Worm (Caenorhabditis elegans) whole organism, midembryonic: ENCODE data around the gene T13C5.9.

Experiments used
- T22C8.4 ChIP-seq: fragments of 200-800 bp; sonication (Bioruptor generic); IDR thresholded peaks from 2 replicates; pipeline ENCODE4 v1.3.6; 2022; ENCODE audit warnings: missing genetic modification characterization, missing compliant biosample characterization
- cog-1 ChIP-seq: sonication (generic microtip); optimal IDR thresholded peaks from 2 replicates; lab custom pipeline; 2016; ENCODE audit warnings: missing genetic modification characterization, missing compliant biosample characterization
- flt-1 ChIP-seq: fragments of 200-800 bp; sonication (Bioruptor generic); IDR thresholded peaks from 2 replicates; pipeline ENCODE4 v1.3.6; 2022; ENCODE audit warnings: missing genetic modification characterization, missing compliant biosample characterization
- klf-2 ChIP-seq: fragments of 200-800 bp; sonication (Bioruptor generic); conservative IDR thresholded peaks from 2 replicates; pipeline ENCODE4 v1.3.6; 2022; ENCODE audit warnings: missing genetic modification reagents, missing genetic modification characterization, missing compliant biosample characterization
- med-1 ChIP-seq: sonication (generic microtip); optimal IDR thresholded peaks from 2 replicates; lab custom pipeline; 2017; ENCODE audit warnings: missing genetic modification characterization, mild to moderate bottlenecking, missing compliant biosample characterization, antibody characterized with exemption, missing genetic modification reagents; ENCODE audit not compliant: insufficient read depth
- ref-1 ChIP-seq: fragments of 200-800 bp; sonication (Bioruptor generic); conservative IDR thresholded peaks from 2 replicates; pipeline ENCODE4 v1.3.6; 2022; ENCODE audit warnings: missing genetic modification reagents, missing genetic modification characterization, missing compliant biosample characterization
- tab-1 ChIP-seq: fragments of 200-800 bp; sonication (Bioruptor generic); IDR thresholded peaks from 2 replicates; pipeline ENCODE4 v1.3.6; 2022; ENCODE audit warnings: missing genetic modification characterization, missing compliant biosample characterization
- ztf-23 ChIP-seq: fragments of 200-800 bp; sonication (Bioruptor generic); IDR thresholded peaks from 2 replicates; pipeline ENCODE4 v1.3.6; 2022; ENCODE audit warnings: missing genetic modification reagents, missing genetic modification characterization, missing compliant biosample characterization
- ztf-29 ChIP-seq: fragments of 200-800 bp; sonication (Bioruptor generic); IDR thresholded peaks from 2 replicates; pipeline ENCODE4 v1.3.6; 2022; ENCODE audit warnings: missing genetic modification reagents, missing genetic modification characterization, missing compliant biosample characterization

Gene T13C5.9

DNA sequence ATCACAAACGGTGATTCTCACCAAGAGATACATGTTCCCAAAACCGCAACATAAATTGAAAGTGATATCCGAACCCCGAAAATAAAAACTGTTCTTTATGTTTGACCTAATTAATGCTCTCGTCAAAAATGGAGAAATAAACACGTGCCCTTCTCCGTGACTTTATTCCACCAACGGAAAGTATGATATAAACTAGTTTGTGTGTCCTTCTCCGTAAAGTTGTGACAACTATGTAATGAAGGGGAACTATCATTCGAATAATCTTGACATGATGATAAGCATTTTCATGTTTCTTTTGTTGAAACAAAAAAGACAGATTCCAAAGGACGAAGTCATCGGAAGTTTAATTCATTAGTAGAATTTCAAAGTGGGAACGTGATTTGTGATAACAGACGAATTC lies 11.5 kb downstream of the T13C5.9 start:
- no peak for TF ChIP-seq med-1 (GFP tag; lab: Kevin White, UChicago)
- TF ChIP-seq klf-2 (GFP tag; lab: Robert Waterston, UW), result no peak
- TF ChIP-seq ztf-29 (GFP tag; lab: Robert Waterston, UW), result no peak
- TF ChIP-seq flt-1, result no peak
- TF ChIP-seq ztf-23 (GFP tag; lab: Robert Waterston, UW), result no peak
- no peak for TF ChIP-seq T22C8.4
- TF ChIP-seq ref-1 (GFP tag; lab: Robert Waterston, UW), result no peak
- no peak for TF ChIP-seq tab-1 (GFP tag; lab: Robert Waterston, UW)
- TF ChIP-seq cog-1 (tag; lab: Kevin White, UChicago), result no peak

DNA sequence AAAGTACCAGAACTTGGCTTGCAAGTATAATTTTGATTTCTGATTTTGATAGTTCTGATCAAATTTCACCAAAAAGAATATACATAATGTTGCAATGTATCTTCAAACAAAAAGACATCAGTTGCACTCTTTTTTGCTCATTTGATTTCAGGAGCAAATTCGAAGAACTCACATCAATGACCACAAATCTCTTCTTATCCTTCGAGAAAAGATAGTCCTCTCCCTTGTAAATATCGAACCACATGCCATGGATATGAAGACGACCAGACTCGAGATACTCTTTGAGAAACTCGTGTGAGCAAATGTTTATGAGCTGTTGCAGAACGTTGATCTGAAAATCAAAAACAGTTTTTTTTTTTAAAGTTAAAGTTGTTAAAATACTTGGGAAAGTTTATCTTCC lies 12.8 kb downstream of the T13C5.9 start:
- no peak for TF ChIP-seq med-1 (GFP tag; lab: Kevin White, UChicago)
- TF ChIP-seq klf-2 (GFP tag; lab: Robert Waterston, UW), result no peak
- no peak for TF ChIP-seq cog-1 (tag; lab: Kevin White, UChicago)
- no peak for TF ChIP-seq tab-1 (GFP tag; lab: Robert Waterston, UW)

DNA sequence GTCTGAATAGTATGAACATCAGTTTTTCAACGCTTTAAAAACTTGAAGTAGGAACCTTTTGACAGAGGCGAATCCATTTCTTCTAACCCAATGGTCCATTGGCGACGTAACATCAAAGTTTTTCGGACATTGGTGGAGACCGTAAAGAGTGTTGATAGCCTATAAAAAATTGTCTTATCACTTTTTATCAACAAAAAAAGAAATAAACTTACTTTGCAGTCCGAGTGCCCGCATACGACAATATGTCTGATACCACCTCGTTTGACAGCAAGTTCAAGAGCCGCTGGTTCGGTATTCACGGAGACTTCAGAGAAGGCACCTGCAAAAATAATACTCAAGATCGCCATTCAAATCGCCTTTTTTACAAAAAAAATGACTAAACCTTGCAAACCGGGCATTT lies 13.3 kb downstream of the T13C5.9 start:
- TF ChIP-seq ztf-29 (GFP tag; lab: Robert Waterston, UW) (no peak), tab-1 (GFP tag; lab: Robert Waterston, UW) (no peak), flt-1 (no peak), T22C8.4 (no peak), ref-1 (GFP tag; lab: Robert Waterston, UW) (no peak), med-1 (GFP tag; lab: Kevin White, UChicago) (no peak), ztf-23 (GFP tag; lab: Robert Waterston, UW) (no peak), cog-1 (tag; lab: Kevin White, UChicago) (no peak), klf-2 (GFP tag; lab: Robert Waterston, UW) (no peak)

DNA sequence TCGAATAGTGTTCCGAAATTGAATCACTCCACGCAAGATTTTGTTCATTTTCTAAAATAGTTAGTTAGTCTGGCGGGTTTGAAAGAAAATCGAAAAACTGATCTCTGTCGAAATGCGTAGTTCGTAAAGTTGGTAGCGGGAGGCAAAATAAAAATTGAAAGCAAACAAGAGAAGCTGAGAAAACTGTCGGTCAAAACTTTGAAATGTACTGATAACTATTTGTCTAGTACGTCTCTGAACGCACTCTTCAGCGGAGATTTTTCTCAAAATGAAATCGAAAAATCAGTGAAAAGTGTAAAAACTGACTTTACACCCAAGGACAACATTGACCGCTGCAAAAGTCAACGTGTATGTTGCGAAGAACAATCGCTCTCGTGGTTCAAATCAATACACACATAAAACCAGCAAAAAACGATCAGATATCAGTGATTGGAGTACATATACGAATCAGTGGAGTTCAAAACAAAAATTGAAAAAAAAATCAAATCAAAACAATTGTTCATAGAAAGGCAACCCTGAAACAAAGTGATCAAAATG lies 14.7 kb downstream of the T13C5.9 start, which contains the start of gene bca-1:
Gene bca-1, minus strand, starts transcription at position 51 of the 537 bp plus-strand sequence.
- no peak for TF ChIP-seq med-1 (GFP tag; lab: Kevin White, UChicago)
- no peak for TF ChIP-seq flt-1
- TF ChIP-seq cog-1 (tag; lab: Kevin White, UChicago), result no peak
- TF ChIP-seq tab-1 (GFP tag; lab: Robert Waterston, UW), result no peak
- no peak for TF ChIP-seq klf-2 (GFP tag; lab: Robert Waterston, UW)
- TF ChIP-seq ztf-29 (GFP tag; lab: Robert Waterston, UW), result no peak
- TF ChIP-seq ref-1 (GFP tag; lab: Robert Waterston, UW), result no peak
- no peak for TF ChIP-seq ztf-23 (GFP tag; lab: Robert Waterston, UW)
- TF ChIP-seq T22C8.4, result no peak

DNA sequence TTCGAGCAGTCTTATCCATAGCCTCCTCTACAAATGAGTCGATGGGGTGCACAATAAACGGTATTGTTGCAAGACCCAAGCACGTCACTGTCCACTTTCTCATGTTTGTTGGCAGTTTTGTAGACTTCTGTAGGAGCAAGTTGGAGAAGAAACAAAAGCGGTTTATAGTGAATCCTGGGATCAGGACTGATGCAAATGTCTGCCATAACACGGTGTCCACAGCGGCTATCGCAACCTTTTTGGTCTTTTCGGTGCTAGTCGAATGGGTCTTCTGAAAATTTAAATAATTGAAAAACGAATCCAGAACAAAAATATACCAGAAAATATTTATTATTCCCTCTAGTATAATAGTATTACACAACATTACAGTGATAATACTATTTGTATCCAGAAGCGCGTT lies 15.3 kb downstream of the T13C5.9 start:
- TF ChIP-seq ztf-29 (GFP tag; lab: Robert Waterston, UW) (no peak), tab-1 (GFP tag; lab: Robert Waterston, UW) (no peak), ref-1 (GFP tag; lab: Robert Waterston, UW) (no peak), klf-2 (GFP tag; lab: Robert Waterston, UW) (no peak), med-1 (GFP tag; lab: Kevin White, UChicago) (no peak), ztf-23 (GFP tag; lab: Robert Waterston, UW) (no peak), flt-1 (no peak), T22C8.4 (no peak), cog-1 (tag; lab: Kevin White, UChicago) (no peak)

DNA sequence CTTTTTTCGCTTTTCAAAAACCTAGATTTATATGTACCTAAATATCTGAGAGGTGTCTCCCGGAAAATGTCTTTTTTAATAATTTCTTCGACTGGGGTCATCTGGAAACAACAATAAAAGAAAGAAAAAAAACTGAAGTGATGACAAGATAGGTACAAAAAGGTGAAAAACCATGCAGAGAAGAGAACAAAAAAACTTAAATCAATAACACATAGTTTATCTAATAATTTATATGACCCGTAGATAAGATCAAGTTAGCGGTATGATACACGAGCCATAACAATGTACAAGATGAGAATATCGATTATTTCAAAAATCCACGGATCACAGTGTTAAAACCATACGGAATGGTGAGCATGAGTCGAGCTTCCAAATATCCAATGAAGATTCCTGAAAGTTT lies 16.2 kb downstream of the T13C5.9 start, which contains the start of gene mtp-18:
Gene mtp-18, minus strand, starts transcription at position 101 of the 400 bp plus-strand sequence.
- TF ChIP-seq ztf-29 (GFP tag; lab: Robert Waterston, UW) (no peak), cog-1 (tag; lab: Kevin White, UChicago) (no peak), med-1 (GFP tag; lab: Kevin White, UChicago) (no peak), tab-1 (GFP tag; lab: Robert Waterston, UW) (no peak), ref-1 (GFP tag; lab: Robert Waterston, UW) (no peak), ztf-23 (GFP tag; lab: Robert Waterston, UW) (no peak), klf-2 (GFP tag; lab: Robert Waterston, UW) (no peak), flt-1 (no peak), T22C8.4 (no peak)

DNA sequence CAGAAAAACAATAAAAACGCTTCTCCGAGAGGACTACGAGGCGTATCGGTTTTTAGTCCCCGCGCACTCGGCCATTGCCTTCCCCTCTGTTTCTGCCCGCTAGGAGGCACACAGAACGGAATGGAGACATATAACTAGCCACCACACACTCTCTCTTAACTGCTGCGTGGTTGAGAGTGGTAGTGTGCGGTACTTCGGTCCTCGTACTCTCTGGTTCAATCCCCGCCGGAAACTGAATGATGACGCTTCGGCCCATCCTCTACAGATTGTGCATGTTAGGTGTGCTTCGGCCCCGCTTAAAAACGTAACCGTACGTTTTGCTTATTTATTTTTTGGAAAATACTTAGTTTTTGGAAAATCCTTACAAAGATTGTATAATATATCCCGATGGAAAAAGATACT lies 17.6 kb downstream of the T13C5.9 start, which contains the start of gene T13C5.6:
Gene T13C5.6, minus strand, starts transcription at position 1 of the 402 bp plus-strand sequence.
- TF ChIP-seq flt-1 (peak; percentile 98), ztf-29 (GFP tag; lab: Robert Waterston, UW) (peak; percentile 93), T22C8.4 (peak; percentile 95), ztf-23 (GFP tag; lab: Robert Waterston, UW) (peak; percentile 97), med-1 (GFP tag; lab: Kevin White, UChicago) (peak; percentile 74), tab-1 (GFP tag; lab: Robert Waterston, UW) (peak; percentile 99), cog-1 (tag; lab: Kevin White, UChicago) (peak; percentile 94), klf-2 (GFP tag; lab: Robert Waterston, UW) (peak; percentile 98), ref-1 (GFP tag; lab: Robert Waterston, UW) (peak; percentile 92)

DNA sequence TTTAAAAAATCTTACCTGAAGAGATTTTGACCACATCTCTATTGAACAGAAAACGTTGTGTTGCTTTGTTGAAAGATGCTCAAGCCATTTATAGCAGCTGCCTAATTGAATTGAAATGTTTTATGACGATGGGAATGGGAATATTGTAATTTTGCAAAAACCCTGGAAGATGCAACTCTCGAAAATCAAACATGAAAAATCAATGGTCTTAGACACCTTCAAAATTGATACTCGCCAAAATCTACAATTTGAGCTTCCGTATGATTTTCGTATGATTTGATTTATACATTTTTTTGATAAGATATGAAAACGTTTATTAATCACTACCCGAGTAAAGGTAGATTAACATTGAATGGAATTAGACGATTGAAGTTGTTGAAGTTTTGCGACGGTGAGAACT lies 18.4 kb downstream of the T13C5.9 start, which contains the start of gene C14F11.7:
Gene C14F11.7, minus strand, starts transcription at position 101 of the 400 bp plus-strand sequence.
- TF ChIP-seq ref-1 (GFP tag; lab: Robert Waterston, UW), result no peak
- TF ChIP-seq med-1 (GFP tag; lab: Kevin White, UChicago), result no peak
- no peak for TF ChIP-seq cog-1 (tag; lab: Kevin White, UChicago)
- TF ChIP-seq T22C8.4, result no peak
- no peak for TF ChIP-seq ztf-29 (GFP tag; lab: Robert Waterston, UW)
- TF ChIP-seq flt-1, result no peak
- TF ChIP-seq klf-2 (GFP tag; lab: Robert Waterston, UW), result no peak
- TF ChIP-seq ztf-23 (GFP tag; lab: Robert Waterston, UW), result no peak
- TF ChIP-seq tab-1 (GFP tag; lab: Robert Waterston, UW), result no peak

DNA sequence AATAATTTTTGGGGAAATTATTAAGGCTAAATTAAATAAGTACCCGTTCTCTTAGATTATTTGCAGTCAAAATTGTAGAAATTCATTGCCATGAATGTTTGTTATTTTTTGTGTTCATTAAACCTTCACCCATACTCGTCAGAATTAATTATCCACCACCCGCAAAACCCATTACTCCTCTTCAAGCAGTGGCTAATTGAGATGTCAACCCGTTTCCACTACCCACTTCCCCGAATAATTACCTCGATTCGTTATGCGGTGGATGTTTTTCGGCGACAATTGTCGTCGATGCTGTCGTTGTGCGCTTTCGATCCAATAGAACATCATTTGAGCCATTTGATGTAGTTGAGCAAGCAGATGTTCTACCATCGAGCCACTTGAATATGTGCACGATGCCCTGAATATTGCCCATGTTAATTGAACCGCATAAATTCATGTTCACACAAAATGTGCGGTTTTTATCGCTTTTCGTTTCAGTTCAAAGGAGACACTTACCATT lies 21.3 kb downstream of the T13C5.9 start:
- TF ChIP-seq ztf-23 (GFP tag; lab: Robert Waterston, UW) (no peak), tab-1 (GFP tag; lab: Robert Waterston, UW) (no peak; the same call in 1 of the 2 replicates)
